Worm (Caenorhabditis elegans): Measurements from ENCODE around the gene K09E2.2.

- TF ChIP-seq dao-5 (tag; optimal IDR thresholded peaks at IDR 0.05) (no peak), W03F9.2 (tag; optimal IDR thresholded peaks at IDR 0.05) (no peak)
These were observed 47.0 kb downstream of the K09E2.2 start for ce11 chrX:8719888-8720287.
